Fruit fly (Drosophila melanogaster) whole organism, embryonic: Measurements from ENCODE around the gene term.
A peak's percentile ranks its signal among the peaks of the same experiment; 100 is the strongest.

Experiments
- Aef1 ChIP-seq: fragments of 200-800 bp; sonication (Bioruptor generic); IDR thresholded peaks from 3 replicates; pipeline ENCODE4 v1.3.6; 2022; ENCODE audit warnings: missing biosample characterization, missing genetic modification characterization
- CG10366 ChIP-seq: fragments of 200-800 bp; sonication (Bioruptor generic); IDR thresholded peaks from 2 replicates; pipeline ENCODE4 v1.3.6; 2022; ENCODE audit warnings: missing biosample characterization, missing genetic modification characterization
- CG10979 ChIP-seq: fragments of 200-800 bp; sonication (Bioruptor generic); optimal IDR thresholded peaks from 2 replicates; lab custom pipeline; 2018; ENCODE audit warnings: missing biosample characterization, mild to moderate bottlenecking, missing genetic modification characterization, moderate library complexity
- CG1603 ChIP-seq: fragments of 200-800 bp; sonication (Bioruptor generic); optimal IDR thresholded peaks from 2 replicates; lab custom pipeline; 2019; ENCODE audit warnings: missing biosample characterization, mild to moderate bottlenecking, missing genetic modification characterization, moderate library complexity
- CG16779 ChIP-seq: fragments of 200-800 bp; sonication (Bioruptor generic); IDR thresholded peaks from 2 replicates; pipeline ENCODE4 v1.3.6; 2022; ENCODE audit warnings: missing biosample characterization, missing genetic modification characterization
- CG16813 ChIP-seq: fragments of 200-800 bp; sonication (Bioruptor generic); IDR thresholded peaks from 3 replicates; pipeline ENCODE4 v1.3.6; 2022; ENCODE audit warnings: missing biosample characterization, missing genetic modification characterization; ENCODE audit not compliant: partially characterized antibody
- CG2889 ChIP-seq: fragments of 200-800 bp; sonication (Bioruptor generic); IDR thresholded peaks from 3 replicates; pipeline ENCODE4 v1.3.6; 2022; ENCODE audit warnings: missing biosample characterization, missing genetic modification characterization
- CG30020 ChIP-seq: fragments of 200-800 bp; optimal IDR thresholded peaks from 2 replicates; lab custom pipeline; 2019; ENCODE audit warnings: missing biosample characterization, mild to moderate bottlenecking, missing genetic modification characterization, moderate library complexity
- CG3163 ChIP-seq: fragments of 200-800 bp; sonication (Bioruptor generic); optimal IDR thresholded peaks from 3 replicates; lab custom pipeline; 2016; ENCODE audit warnings: missing biosample characterization, missing genetic modification characterization
- CG43689 ChIP-seq: fragments of 200-800 bp; sonication (Bioruptor generic); IDR thresholded peaks from 2 replicates; pipeline ENCODE4 v1.3.6; 2022; ENCODE audit warnings: missing biosample characterization, missing genetic modification characterization
- CG5245 ChIP-seq: fragments of 200-800 bp; sonication (Bioruptor generic); optimal IDR thresholded peaks from 3 replicates; lab custom pipeline; 2016; ENCODE audit warnings: missing biosample characterization, missing genetic modification characterization
- CG6654 ChIP-seq: fragments of 200-800 bp; sonication (Bioruptor generic); optimal IDR thresholded peaks from 2 replicates; lab custom pipeline; 2017; ENCODE audit warnings: missing biosample characterization, mild to moderate bottlenecking, missing genetic modification characterization
- CG6765 ChIP-seq: fragments of 200-800 bp; sonication (Bioruptor generic); optimal IDR thresholded peaks from 3 replicates; lab custom pipeline; 2017; ENCODE audit warnings: missing biosample characterization, mild to moderate bottlenecking, missing genetic modification characterization
- CG6854 ChIP-seq: fragments of 200-800 bp; sonication (Bioruptor generic); optimal IDR thresholded peaks from 3 replicates; lab custom pipeline; 2017; ENCODE audit warnings: missing biosample characterization, mild to moderate bottlenecking, missing genetic modification characterization
- CG7357 ChIP-seq: fragments of 200-800 bp; sonication (Bioruptor generic); IDR thresholded peaks from 3 replicates; pipeline ENCODE4 v1.3.6; 2022; ENCODE audit warnings: missing biosample characterization, missing genetic modification characterization
- CG7786 ChIP-seq: fragments of 200-800 bp; sonication (Bioruptor generic); optimal IDR thresholded peaks from 2 replicates; lab custom pipeline; 2016; ENCODE audit warnings: missing biosample characterization, missing genetic modification characterization
- CG7987 ChIP-seq: fragments of 200-800 bp; sonication (Bioruptor generic); optimal IDR thresholded peaks from 2 replicates; lab custom pipeline; 2018; ENCODE audit warnings: missing biosample characterization, mild to moderate bottlenecking, missing genetic modification characterization, moderate library complexity
- CG8089 ChIP-seq: fragments of 200-800 bp; sonication (Bioruptor generic); optimal IDR thresholded peaks from 3 replicates; lab custom pipeline; 2016; ENCODE audit warnings: missing biosample characterization, missing genetic modification characterization
- CG9797 ChIP-seq: fragments of 200-800 bp; sonication (Bioruptor generic); optimal IDR thresholded peaks from 3 replicates; lab custom pipeline; 2018; ENCODE audit warnings: missing biosample characterization, mild to moderate bottlenecking, missing genetic modification characterization
- CG9932 ChIP-seq: fragments of 200-800 bp; sonication (Bioruptor generic); IDR thresholded peaks from 2 replicates; pipeline ENCODE4 v1.3.6; 2022; ENCODE audit warnings: missing biosample characterization, missing genetic modification characterization
- Dad ChIP-seq: fragments of 200-800 bp; sonication (Bioruptor generic); optimal IDR thresholded peaks from 3 replicates; lab custom pipeline; 2016; ENCODE audit warnings: missing biosample characterization, missing genetic modification characterization
- Dref ChIP-seq: fragments of 200-800 bp; sonication (Bioruptor generic); IDR thresholded peaks from 2 replicates; pipeline ENCODE4 v1.3.6; 2022; ENCODE audit warnings: missing biosample characterization, missing genetic modification characterization
- E2f2 ChIP-seq: fragments of 200-800 bp; sonication (Bioruptor generic); IDR thresholded peaks from 2 replicates; pipeline ENCODE4 v1.3.6; 2022; ENCODE audit warnings: missing biosample characterization, missing genetic modification characterization
- ERR ChIP-seq: fragments of 200-800 bp; sonication (Bioruptor generic); optimal IDR thresholded peaks from 2 replicates; lab custom pipeline; 2016; ENCODE audit warnings: missing biosample characterization, missing genetic modification characterization
- Fer3 ChIP-seq: fragments of 200-800 bp; sonication (Bioruptor generic); optimal IDR thresholded peaks from 2 replicates; lab custom pipeline; 2018; ENCODE audit warnings: missing biosample characterization, mild to moderate bottlenecking, missing genetic modification characterization, moderate library complexity
- HLH54F ChIP-seq: fragments of 200-800 bp; sonication (Bioruptor generic); optimal IDR thresholded peaks from 3 replicates; lab custom pipeline; 2016; ENCODE audit warnings: missing biosample characterization, missing genetic modification characterization
- Hmr ChIP-seq: fragments of 200-800 bp; sonication (Bioruptor generic); optimal IDR thresholded peaks from 3 replicates; lab custom pipeline; 2017; ENCODE audit warnings: mild to moderate bottlenecking, missing biosample characterization, missing genetic modification reagents, missing genetic modification characterization
- Hr78 ChIP-seq, 2 experiments: fragments of 200-800 bp in 1 of 2; fragments of >200 bp in 1 of 2; sonication (Bioruptor generic) in 1 of 2; optimal IDR thresholded peaks; 2 replicates each; lab custom pipeline; 2017 to 2019; ENCODE audit warnings: missing biosample characterization in 2 of 2, missing genetic modification characterization in 2 of 2, mild to moderate bottlenecking in 1 of 2, moderate library complexity in 1 of 2
- Med ChIP-seq: fragments of 200-800 bp; sonication (Bioruptor generic); peaks from one replicate; lab custom pipeline; 2016; ENCODE audit warnings: missing biosample characterization, missing genetic modification characterization, mild to moderate bottlenecking, inconsistent platforms, moderate library complexity
- Myb ChIP-seq: fragments of 200-800 bp; sonication (Bioruptor generic); optimal IDR thresholded peaks from 2 replicates; lab custom pipeline; 2016; ENCODE audit warnings: missing biosample characterization, missing genetic modification characterization
- Nf-YA ChIP-seq: fragments of 200-800 bp; sonication (Bioruptor generic); IDR thresholded peaks from 2 replicates; pipeline ENCODE4 v1.3.6; 2022; ENCODE audit warnings: missing biosample characterization, missing genetic modification characterization
- bsh ChIP-seq, 2 experiments: fragments of 200-800 bp; sonication (Bioruptor generic); optimal IDR thresholded peaks; 2 replicates each; lab custom pipeline; 2017 to 2018; ENCODE audit warnings: mild to moderate bottlenecking in 2 of 2, missing biosample characterization in 2 of 2, missing genetic modification characterization in 2 of 2, moderate library complexity in 1 of 2
- chm ChIP-seq: fragments of 200-800 bp; sonication (Bioruptor generic); IDR thresholded peaks from 2 replicates; pipeline ENCODE4 v1.3.6; 2022; ENCODE audit warnings: missing biosample characterization, missing genetic modification characterization
- dm ChIP-seq: fragments of 200-800 bp; sonication (Bioruptor generic); optimal IDR thresholded peaks from 3 replicates; lab custom pipeline; 2016; ENCODE audit warnings: missing biosample characterization, missing genetic modification characterization
- fd102C ChIP-seq: fragments of 200-800 bp; sonication (Bioruptor generic); optimal IDR thresholded peaks from 2 replicates; lab custom pipeline; 2018; ENCODE audit warnings: missing biosample characterization, mild to moderate bottlenecking, missing genetic modification characterization, moderate library complexity
- grau ChIP-seq: fragments of 200-800 bp; optimal IDR thresholded peaks from 3 replicates; lab custom pipeline; 2019; ENCODE audit warnings: missing biosample characterization, mild to moderate bottlenecking, missing genetic modification characterization, moderate library complexity
- inv ChIP-seq: fragments of 200-800 bp; sonication (Bioruptor generic); IDR thresholded peaks from 2 replicates; pipeline ENCODE4 v1.3.6; 2022; ENCODE audit warnings: missing biosample characterization, missing genetic modification characterization; ENCODE audit not compliant: partially characterized antibody
- klu ChIP-seq: fragments of 200-800 bp; sonication (Bioruptor generic); IDR thresholded peaks from 2 replicates; pipeline ENCODE4 v1.3.6; 2022; ENCODE audit warnings: missing biosample characterization, missing genetic modification characterization
- nom ChIP-seq: fragments of 200-800 bp; sonication (Bioruptor generic); optimal IDR thresholded peaks from 2 replicates; lab custom pipeline; 2017; ENCODE audit warnings: missing biosample characterization, missing genetic modification characterization, mild to moderate bottlenecking, moderate library complexity, missing genetic modification reagents
- org-1 ChIP-seq: fragments of 200-800 bp; sonication (Bioruptor generic); optimal IDR thresholded peaks from 2 replicates; lab custom pipeline; 2017; ENCODE audit warnings: missing biosample characterization, missing genetic modification characterization
- peb ChIP-seq: fragments of 200-800 bp; sonication (Bioruptor generic); IDR thresholded peaks from 2 replicates; pipeline ENCODE4 v1.3.6; 2022; ENCODE audit warnings: missing biosample characterization, missing genetic modification characterization
- pho ChIP-seq: fragments of 200-800 bp; sonication (Bioruptor generic); optimal IDR thresholded peaks from 2 replicates; lab custom pipeline; 2016; ENCODE audit warnings: missing biosample characterization, missing genetic modification characterization
- ranshi ChIP-seq: fragments of 200-800 bp; sonication (Bioruptor generic); IDR thresholded peaks from 2 replicates; pipeline ENCODE4 v1.3.6; 2022; ENCODE audit warnings: missing biosample characterization, missing genetic modification characterization
- rib ChIP-seq: fragments of 200-800 bp; sonication (Bioruptor generic); IDR thresholded peaks from 2 replicates; pipeline ENCODE4 v1.3.6; 2022; ENCODE audit warnings: missing biosample characterization, missing genetic modification characterization
- sens ChIP-seq: fragments of 200-800 bp; sonication (Bioruptor generic); peaks from one replicate; lab custom pipeline; 2016; ENCODE audit warnings: missing biosample characterization, missing genetic modification characterization
- slbo ChIP-seq: fragments of 200-800 bp; sonication (Bioruptor generic); IDR thresholded peaks from 2 replicates; pipeline ENCODE4 v1.3.6; 2022; ENCODE audit warnings: missing biosample characterization, missing genetic modification characterization
- stwl ChIP-seq: fragments of 200-800 bp; sonication (Bioruptor generic); optimal IDR thresholded peaks from 3 replicates; lab custom pipeline; 2018; ENCODE audit warnings: missing biosample characterization, mild to moderate bottlenecking, missing genetic modification characterization, moderate library complexity
- unc-4 ChIP-seq: fragments of 200-800 bp; sonication (Bioruptor generic); IDR thresholded peaks from 2 replicates; pipeline ENCODE4 v1.3.6; 2022; ENCODE audit warnings: missing biosample characterization, missing genetic modification characterization; ENCODE audit not compliant: partially characterized antibody
- vvl ChIP-seq: fragments of 200-800 bp; sonication (Bioruptor generic); IDR thresholded peaks from 2 replicates; pipeline ENCODE4 v1.3.6; 2022; ENCODE audit warnings: missing biosample characterization, missing genetic modification characterization
- zen ChIP-seq: fragments of 200-800 bp; sonication (Bioruptor generic); optimal IDR thresholded peaks from 3 replicates; lab custom pipeline; 2018; ENCODE audit warnings: missing biosample characterization, mild to moderate bottlenecking, missing genetic modification characterization, moderate library complexity
- zf30C ChIP-seq: fragments of 200-800 bp; sonication (Bioruptor generic); optimal IDR thresholded peaks from 3 replicates; lab custom pipeline; 2018; ENCODE audit warnings: missing biosample characterization, mild to moderate bottlenecking, missing genetic modification characterization

Gene term

dm6 chr3L:18625786-18626185, 32.2 kb upstream of the term start, which contains the start of gene MYPT-75D (continued):
- TF ChIP-seq pho (peak; percentile 18), CG9797 (GFP tag; lab: Kevin White, UChicago) (peak; percentile 30), E2f2 (GFP tag; lab: Robert Waterston, UW) (peak; percentile 89), Dad (GFP tag; lab: Kevin White, UChicago) (peak; percentile 45), peb (no peak), CG7357 (GFP tag; lab: Robert Waterston, UW) (no peak), rib (GFP tag; lab: Robert Waterston, UW) (peak; percentile 45; the same call in 1 of the 2 replicates), CG9932 (GFP tag; lab: Robert Waterston, UW) (peak; percentile 27; the same call in 1 of the 2 replicates), Aef1 (GFP tag; lab: Robert Waterston, UW) (no peak), Dref (peak; percentile 83), nom (peak; percentile 35), CG3163 (GFP tag; lab: Kevin White, UChicago) (peak; percentile 40), Fer3 (tag; lab: Kevin White, UChicago) (peak; percentile 0), ranshi (GFP tag; lab: Robert Waterston, UW) (peak; percentile 5; the same call in 1 of the 2 replicates), CG16813 (peak; percentile 90), Hr78 (GFP tag; optimal IDR thresholded peaks at IDR 0.05; lab: Kevin White, UChicago) (peak in 1 of 2 experiments; percentile 9), org-1 (GFP tag; lab: Kevin White, UChicago) (no peak), klu (GFP tag; lab: Robert Waterston, UW) (no peak), CG5245 (GFP tag; lab: Kevin White, UChicago) (no peak), CG1603 (tag; lab: Kevin White, UChicago) (peak; percentile 78), CG6654 (GFP tag; lab: Kevin White, UChicago) (no peak), vvl (GFP tag; lab: Robert Waterston, UW) (peak; percentile 49), Hmr (peak; percentile 30), CG2889 (GFP tag; lab: Robert Waterston, UW) (no peak), zf30C (peak; percentile 47), CG16779 (GFP tag; lab: Robert Waterston, UW) (0 out of 2 replicates have a peak, but pooled peaks have one; percentile 35), CG30020 (tag; lab: Kevin White, UChicago) (peak; percentile 29), zen (tag; lab: Kevin White, UChicago) (peak; percentile 17), slbo (GFP tag; lab: Robert Waterston, UW) (0 out of 2 replicates have a peak, but pooled peaks have one; percentile 27), chm (GFP tag; lab: Robert Waterston, UW) (peak; percentile 83), dm (GFP tag; lab: Kevin White, UChicago) (peak; percentile 57), ERR (peak; percentile 20), CG8089 (GFP tag; lab: Kevin White, UChicago) (peak; percentile 12), unc-4 (GFP tag; lab: Robert Waterston, UW) (peak; percentile 86), HLH54F (GFP tag; lab: Kevin White, UChicago) (peak; percentile 2), CG10979 (tag; lab: Kevin White, UChicago) (peak; percentile 6), CG7786 (no peak), CG43689 (GFP tag; lab: Robert Waterston, UW) (no peak), bsh (GFP tag; optimal IDR thresholded peaks at IDR 0.05; lab: Kevin White, UChicago) (peak in 1 of 2 experiments; percentile 15), inv (GFP tag; lab: Robert Waterston, UW) (peak; percentile 82), Myb (GFP tag; lab: Kevin White, UChicago) (peak; percentile 55), CG10366 (GFP tag; lab: Robert Waterston, UW) (no peak), CG7987 (GFP tag; lab: Kevin White, UChicago) (peak; percentile 32), Nf-YA (GFP tag; lab: Robert Waterston, UW) (peak; percentile 13; the same call in 1 of the 2 replicates), CG6854 (no peak), fd102C (peak; percentile 25), sens (peak; percentile 90), Med (peak; percentile 93), grau (tag; lab: Kevin White, UChicago) (peak; percentile 27), stwl (tag; lab: Kevin White, UChicago) (peak; percentile 89), CG6765 (GFP tag; lab: Kevin White, UChicago) (no peak)
